Fruit fly (Drosophila melanogaster): ENCODE results near the gene Jon65Aiv.

DNA sequence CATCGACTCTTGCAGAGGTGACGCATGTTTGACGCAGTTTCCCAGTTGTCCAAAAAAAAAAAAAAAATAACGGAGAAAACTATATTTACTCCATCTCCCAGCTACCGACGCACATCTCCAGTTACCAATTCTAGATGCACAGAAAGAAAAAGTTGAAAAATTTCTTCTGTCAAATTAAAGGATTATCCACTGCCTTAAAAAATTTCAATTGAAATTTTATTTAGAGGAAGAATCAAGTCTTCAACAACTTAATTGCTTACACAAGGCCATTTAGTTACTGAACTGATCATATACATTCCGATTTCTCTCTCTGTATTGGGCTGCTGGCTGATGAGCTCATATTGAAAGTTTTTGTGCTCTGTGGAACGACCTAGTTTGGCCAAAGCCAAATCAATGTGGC, 47.0 kb downstream of the Jon65Aiv start:
- no peak for TF ChIP-seq Mnt (GFP tag; optimal IDR thresholded peaks at IDR 0.05)
- no peak for TF ChIP-seq toe (GFP tag; optimal IDR thresholded peaks at IDR 0.05)
- TF ChIP-seq kay (GFP tag; ENCODE audit: borderline replicate concordance): no peak
